Worm (Caenorhabditis elegans) whole organism, L4/young adult: ENCODE measurements around the gene cutl-27.

ENCODE experiments used
- dao-5 ChIP-seq: sonication (generic microtip); optimal IDR thresholded peaks from 2 replicates; lab custom pipeline; 2016; ENCODE audit warnings: missing genotype, missing genetic modification characterization, moderate library complexity, missing compliant biosample characterization
- him-1 ChIP-seq: sonication (generic microtip); optimal IDR thresholded peaks from 2 replicates; lab custom pipeline; 2016; ENCODE audit warnings: missing genotype, missing genetic modification reagents, missing genetic modification characterization, missing compliant biosample characterization

DNA sequence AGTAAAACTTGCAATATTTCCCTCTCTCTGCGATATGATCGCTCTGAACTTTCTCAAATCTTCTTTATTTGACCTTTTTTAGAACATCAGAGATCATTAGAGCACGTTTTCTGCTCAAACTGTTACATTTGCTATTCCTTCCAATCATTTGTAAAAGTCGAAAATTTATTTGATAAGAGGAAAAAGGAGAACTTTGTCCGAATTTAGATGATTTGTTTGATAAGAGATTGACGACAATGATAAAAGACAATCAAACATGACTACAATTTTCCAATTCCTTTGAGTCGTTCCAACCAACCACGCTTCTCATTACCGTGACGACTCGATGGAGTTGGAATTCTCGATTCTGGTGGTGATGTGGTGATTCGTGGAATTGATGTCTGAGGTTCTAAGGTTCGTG, 39.5 kb downstream of the cutl-27 start:
- TF ChIP-seq dao-5 (tag; lab: Kevin White, UChicago) (no peak), him-1 (no peak)
